Worm (Caenorhabditis elegans) whole organism, L4 larva: ENCODE measurements around the gene pro-1.

Source experiments
- ZK546.5 ChIP-seq, 2 experiments: sonication (generic microtip); optimal IDR thresholded peaks; 2 replicates each; lab custom pipeline; 2017; ENCODE audit warnings: missing biosample characterization in 2 of 2, missing genetic modification characterization in 2 of 2
- snpc-4 ChIP-seq: fragments of 150-350 bp; optimal IDR thresholded peaks from 2 replicates; lab custom pipeline; 2014; ENCODE audit warnings: missing biosample characterization, missing genetic modification characterization
- tag-97 ChIP-seq: fragments of 200-800 bp; sonication (Bioruptor generic); IDR thresholded peaks from 2 replicates; pipeline ENCODE4 v1.3.6; 2022; ENCODE audit warnings: missing genetic modification characterization, missing compliant biosample characterization

- TF ChIP-seq ZK546.5 (tag; optimal IDR thresholded peaks at IDR 0.05; lab: Kevin White, UChicago), result no peak
- TF ChIP-seq snpc-4 (tag; lab: Kevin White, UChicago), result no peak
- no peak for TF ChIP-seq tag-97 (GFP tag; lab: Robert Waterston, UW)
These were observed 28.5 kb upstream of the pro-1 start, which contains the start of gene txt-13 for ce11 chrII:10570302-10570701.
